Worm (Caenorhabditis elegans): Measurements from ENCODE around the gene C25H3.7.
A peak's percentile ranks its signal among the peaks of the same experiment; 100 is the strongest.

The C25H3.7 gene

DNA sequence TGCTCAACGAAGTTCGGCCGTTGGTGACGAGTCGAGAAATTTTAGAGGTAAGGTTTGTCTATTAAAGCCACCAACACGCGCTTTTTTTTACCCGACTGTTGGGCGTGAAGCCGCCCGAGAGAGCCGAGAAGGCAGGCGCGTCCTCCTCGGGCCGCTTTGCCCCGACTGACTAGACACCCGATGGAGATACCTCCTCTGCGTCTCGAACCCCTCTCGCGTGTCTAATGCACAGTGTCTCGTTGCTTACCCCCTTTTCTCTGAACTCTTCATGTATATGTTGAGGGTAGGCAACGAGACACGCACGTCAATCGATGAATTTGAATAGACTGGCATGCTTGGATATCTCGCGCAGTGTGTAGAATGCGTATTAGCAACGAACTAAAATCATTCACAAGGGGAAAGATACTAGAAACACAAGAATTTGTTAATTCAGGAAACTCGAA lies 7.0 kb downstream of the C25H3.7 start:
- TF ChIP-seq pha-4 (tag; optimal IDR thresholded peaks at IDR 0.05) (peak; percentile 80), flh-1 (GFP tag; optimal IDR thresholded peaks at IDR 0.05) (peak; percentile 1), zip-8 (tag; optimal IDR thresholded peaks at IDR 0.05) (no peak), nhr-28 (tag; optimal IDR thresholded peaks at IDR 0.05) (no peak), ceh-83 (GFP tag; optimal IDR thresholded peaks at IDR 0.05) (peak; percentile 90), mab-5 (tag; optimal IDR thresholded peaks at IDR 0.05) (no peak), lin-32 (GFP tag; optimal IDR thresholded peaks at IDR 0.05) (peak; percentile 70), cnd-1 (tag; optimal IDR thresholded peaks at IDR 0.05) (peak; percentile 78), nhr-237 (tag; optimal IDR thresholded peaks at IDR 0.05) (peak; percentile 71), M03D4.4 (tag; optimal IDR thresholded peaks at IDR 0.05) (peak; percentile 86), unc-39 (tag; optimal IDR thresholded peaks at IDR 0.05) (no peak), nhr-12 (tag; optimal IDR thresholded peaks at IDR 0.05) (peak; percentile 23), elt-1 (tag; optimal IDR thresholded peaks at IDR 0.05; ENCODE audit: borderline replicate concordance, insufficient read depth) (no peak), bed-3 (GFP tag; optimal IDR thresholded peaks at IDR 0.05) (peak; percentile 54), drap-1 (GFP tag; optimal IDR thresholded peaks at IDR 0.05) (peak; percentile 90), nhr-2 (tag; optimal IDR thresholded peaks at IDR 0.05) (peak; percentile 38), ces-1 (GFP tag; optimal IDR thresholded peaks at IDR 0.05) (peak; percentile 61), sem-2 (GFP tag; optimal IDR thresholded peaks at IDR 0.05) (peak; percentile 77), snpc-4 (tag; optimal IDR thresholded peaks at IDR 0.05) (no peak), ceh-43 (GFP tag; optimal IDR thresholded peaks at IDR 0.05) (peak; percentile 66), tbx-8 (GFP tag; optimal IDR thresholded peaks at IDR 0.05) (peak; percentile 34), ham-2 (GFP tag; optimal IDR thresholded peaks at IDR 0.05) (peak; percentile 96), ztf-11 (tag; optimal IDR thresholded peaks at IDR 0.05) (peak; percentile 62), unc-120 (tag; optimal IDR thresholded peaks at IDR 0.05; ENCODE audit: poor library complexity, severe bottlenecking) (peak; percentile 93), sptf-1 (tag; optimal IDR thresholded peaks at IDR 0.05) (peak; percentile 95), mls-2 (tag; optimal IDR thresholded peaks at IDR 0.05) (peak; percentile 97), lsy-2 (tag; optimal IDR thresholded peaks at IDR 0.05) (peak; percentile 70), blmp-1 (tag; optimal IDR thresholded peaks at IDR 0.05) (no peak), nhr-76 (tag; optimal IDR thresholded peaks at IDR 0.05) (peak; percentile 54), unc-62 (GFP tag; optimal IDR thresholded peaks at IDR 0.05) (peak; percentile 58), hlh-1 (tag; optimal IDR thresholded peaks at IDR 0.05) (peak; percentile 79), elt-3 (tag; optimal IDR thresholded peaks at IDR 0.05) (peak; percentile 76), lin-13 (tag; optimal IDR thresholded peaks at IDR 0.05) (no peak), ceh-39 (tag; optimal IDR thresholded peaks at IDR 0.05) (peak; percentile 73), mep-1 (tag; optimal IDR thresholded peaks at IDR 0.05) (peak; percentile 44)

DNA sequence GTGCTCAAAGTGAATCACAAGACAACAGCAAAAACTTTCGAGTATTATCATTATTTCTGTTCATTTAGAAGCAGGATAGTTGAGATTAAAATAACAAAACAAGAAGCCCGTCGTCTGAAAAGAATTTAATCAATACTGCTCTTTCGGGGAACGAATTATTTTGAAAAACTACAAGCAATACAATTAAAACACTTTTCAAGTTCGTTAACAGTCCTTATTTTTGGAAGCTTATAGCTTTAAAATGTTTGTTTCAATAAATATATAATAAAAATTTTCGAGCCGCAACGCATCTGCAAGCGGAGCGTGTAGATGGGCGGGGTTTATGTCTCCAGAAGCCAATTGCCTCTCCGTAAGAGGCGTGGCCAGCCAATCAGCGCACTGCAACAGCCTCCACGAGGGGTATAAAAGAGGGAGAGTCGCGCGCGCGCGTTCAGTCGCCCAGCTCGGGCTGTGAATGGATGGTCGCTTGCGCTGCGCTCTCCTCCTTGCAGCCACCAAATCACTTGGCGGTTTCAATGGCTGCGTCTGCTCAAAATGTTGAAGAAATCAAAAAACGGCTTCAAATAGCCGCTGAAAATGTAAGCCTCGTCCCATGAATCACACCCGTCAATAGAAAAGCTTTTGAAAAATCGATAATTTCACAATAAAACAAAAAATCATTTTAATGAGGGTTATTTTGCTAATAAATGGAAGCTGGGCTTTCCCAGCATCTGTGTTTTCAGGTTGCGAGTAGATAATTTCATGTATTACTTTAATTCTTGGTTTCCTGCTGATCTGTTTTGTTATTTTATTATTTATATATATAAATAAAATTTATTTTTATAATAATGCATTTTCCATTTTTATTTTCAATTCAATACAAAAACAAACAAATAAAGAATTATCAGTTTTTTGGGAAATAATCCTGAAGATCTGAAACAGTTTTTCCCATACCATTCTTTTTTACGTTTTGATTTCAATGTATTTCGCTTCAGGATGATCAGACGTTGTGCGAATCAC lies 7.7 kb downstream of the C25H3.7 start, which contains the start of the genes ift-43 and mdt-26:
TSS of gene ift-43 (minus strand) at position 51 of the 999 bp plus-strand sequence.
TSS of gene mdt-26 (plus strand) at position 446 of the 999 bp plus-strand sequence.
- no peak for TF ChIP-seq ceh-43 (GFP tag; optimal IDR thresholded peaks at IDR 0.05)
- no peak for TF ChIP-seq ceh-83 (GFP tag; optimal IDR thresholded peaks at IDR 0.05)
- no peak for TF ChIP-seq elt-1 (tag; optimal IDR thresholded peaks at IDR 0.05; ENCODE audit: borderline replicate concordance, insufficient read depth)
- no peak for TF ChIP-seq unc-39 (tag; optimal IDR thresholded peaks at IDR 0.05)
- peak; percentile 42 for TF ChIP-seq unc-62 (GFP tag; optimal IDR thresholded peaks at IDR 0.05)
- no peak for TF ChIP-seq nhr-28 (tag; optimal IDR thresholded peaks at IDR 0.05)
- TF ChIP-seq lsy-2 (tag; optimal IDR thresholded peaks at IDR 0.05): peak; percentile 86
- peak; percentile 48 for TF ChIP-seq mab-5 (tag; optimal IDR thresholded peaks at IDR 0.05)
- TF ChIP-seq sptf-1 (tag; optimal IDR thresholded peaks at IDR 0.05): peak; percentile 85
- TF ChIP-seq sem-2 (GFP tag; optimal IDR thresholded peaks at IDR 0.05): no peak
- TF ChIP-seq unc-120 (tag; optimal IDR thresholded peaks at IDR 0.05; ENCODE audit: poor library complexity, severe bottlenecking): peak; percentile 74
- no peak for TF ChIP-seq snpc-4 (tag; optimal IDR thresholded peaks at IDR 0.05)
- TF ChIP-seq mep-1 (tag; optimal IDR thresholded peaks at IDR 0.05): peak; percentile 42
- TF ChIP-seq bed-3 (GFP tag; optimal IDR thresholded peaks at IDR 0.05): no peak
- no peak for TF ChIP-seq ceh-39 (tag; optimal IDR thresholded peaks at IDR 0.05)
- TF ChIP-seq nhr-2 (tag; optimal IDR thresholded peaks at IDR 0.05): no peak
- no peak for TF ChIP-seq blmp-1 (tag; optimal IDR thresholded peaks at IDR 0.05)
- peak; percentile 40 for TF ChIP-seq mls-2 (tag; optimal IDR thresholded peaks at IDR 0.05)
- TF ChIP-seq flh-1 (GFP tag; optimal IDR thresholded peaks at IDR 0.05): peak; percentile 32
- TF ChIP-seq nhr-12 (tag; optimal IDR thresholded peaks at IDR 0.05): no peak
- TF ChIP-seq elt-3 (tag; optimal IDR thresholded peaks at IDR 0.05): no peak
- peak; percentile 53 for TF ChIP-seq pha-4 (tag; optimal IDR thresholded peaks at IDR 0.05)
- TF ChIP-seq ces-1 (GFP tag; optimal IDR thresholded peaks at IDR 0.05): peak; percentile 36
- TF ChIP-seq lin-32 (GFP tag; optimal IDR thresholded peaks at IDR 0.05): no peak
- peak; percentile 73 for TF ChIP-seq lin-13 (tag; optimal IDR thresholded peaks at IDR 0.05)
- no peak for TF ChIP-seq nhr-76 (tag; optimal IDR thresholded peaks at IDR 0.05)
- TF ChIP-seq drap-1 (GFP tag; optimal IDR thresholded peaks at IDR 0.05): peak; percentile 70
- TF ChIP-seq zip-8 (tag; optimal IDR thresholded peaks at IDR 0.05): no peak
- TF ChIP-seq ztf-11 (tag; optimal IDR thresholded peaks at IDR 0.05): peak; percentile 20
- peak; percentile 67 for TF ChIP-seq M03D4.4 (tag; optimal IDR thresholded peaks at IDR 0.05)
- no peak for TF ChIP-seq nhr-237 (tag; optimal IDR thresholded peaks at IDR 0.05)
- TF ChIP-seq ham-2 (GFP tag; optimal IDR thresholded peaks at IDR 0.05): peak; percentile 78
- peak; percentile 55 for TF ChIP-seq hlh-1 (tag; optimal IDR thresholded peaks at IDR 0.05)
- peak; percentile 80 for TF ChIP-seq cnd-1 (tag; optimal IDR thresholded peaks at IDR 0.05)
- no peak for TF ChIP-seq tbx-8 (GFP tag; optimal IDR thresholded peaks at IDR 0.05)

All from whole organism, mixed stage, embryonic.